Worm (Caenorhabditis elegans) whole organism, L3 larva: ENCODE results near the gene ncx-7.

Experiments
- ZK546.5 ChIP-seq: sonication (generic microtip); optimal IDR thresholded peaks from 2 replicates; lab custom pipeline; 2017; ENCODE audit warnings: missing biosample characterization, missing genetic modification characterization
- aly-2 ChIP-seq: fragments of 150-350 bp; optimal IDR thresholded peaks from 2 replicates; lab custom pipeline; 2014; ENCODE audit warnings: missing biosample characterization, missing genetic modification characterization
- ama-1 ChIP-seq: fragments of 150-350 bp; optimal IDR thresholded peaks from 2 replicates; lab custom pipeline; 2018
- ceh-28 ChIP-seq: fragments of 150-350 bp; optimal IDR thresholded peaks from 2 replicates; lab custom pipeline; 2014; ENCODE audit warnings: missing biosample characterization, missing genetic modification reagents, missing genetic modification characterization
- ceh-82 ChIP-seq: fragments of 150-350 bp; optimal IDR thresholded peaks from 2 replicates; lab custom pipeline; 2014; ENCODE audit warnings: missing biosample characterization, missing genetic modification characterization
- ceh-9 ChIP-seq: sonication (generic microtip); optimal IDR thresholded peaks from 2 replicates; lab custom pipeline; 2018; ENCODE audit warnings: missing biosample characterization, missing genetic modification characterization
- daf-12 ChIP-seq: fragments of 150-350 bp; optimal IDR thresholded peaks from 2 replicates; lab custom pipeline; 2014; ENCODE audit warnings: missing biosample characterization, missing genetic modification reagents, missing genetic modification characterization
- egl-27 ChIP-seq: sonication (generic microtip); optimal IDR thresholded peaks from 4 replicates; lab custom pipeline; 2017; ENCODE audit warnings: missing biosample characterization, missing genetic modification reagents, missing genetic modification characterization
- egl-5 ChIP-seq: fragments of 150-350 bp; optimal IDR thresholded peaks from 2 replicates; lab custom pipeline; 2017; ENCODE audit warnings: missing biosample characterization, missing genetic modification reagents, missing genetic modification characterization, inconsistent platforms
- elt-1 ChIP-seq: fragments of 150-350 bp; optimal IDR thresholded peaks from 2 replicates; lab custom pipeline; 2014; ENCODE audit warnings: missing biosample characterization, missing genetic modification characterization
- elt-2 ChIP-seq: sonication (generic microtip); optimal IDR thresholded peaks from 2 replicates; lab custom pipeline; 2016; ENCODE audit warnings: missing genetic modification reagents, mild to moderate bottlenecking, missing genetic modification characterization, missing compliant biosample characterization
- eor-1 ChIP-seq, 2 experiments: fragments of 150-350 bp; optimal IDR thresholded peaks; 2 replicates each; lab custom pipeline; 2014 to 2018; ENCODE audit warnings: missing biosample characterization in 2 of 2, missing genetic modification characterization in 2 of 2
- fkh-10 ChIP-seq: sonication (generic microtip); optimal IDR thresholded peaks from 2 replicates; lab custom pipeline; 2017; ENCODE audit warnings: missing biosample characterization, missing genetic modification reagents, missing genetic modification characterization
- fkh-2 ChIP-seq: fragments of 150-350 bp; optimal IDR thresholded peaks from 2 replicates; lab custom pipeline; 2014; ENCODE audit warnings: missing biosample characterization, missing genetic modification reagents, missing genetic modification characterization
- fos-1 ChIP-seq: fragments of 150-350 bp; optimal IDR thresholded peaks from 2 replicates; lab custom pipeline; 2014; ENCODE audit warnings: missing biosample characterization, missing genetic modification characterization
- hmg-11 ChIP-seq: sonication (generic microtip); optimal IDR thresholded peaks from 2 replicates; lab custom pipeline; 2016; ENCODE audit warnings: missing genetic modification characterization, missing compliant biosample characterization
- jun-1 ChIP-seq: fragments of 150-350 bp; optimal IDR thresholded peaks from 2 replicates; lab custom pipeline; 2014; ENCODE audit warnings: missing biosample characterization, missing genetic modification reagents, missing genetic modification characterization
- lin-15B ChIP-seq: fragments of 150-350 bp; optimal IDR thresholded peaks from 2 replicates; lab custom pipeline; 2014; ENCODE audit warnings: missing biosample characterization, missing genetic modification characterization
- lin-39 ChIP-seq: fragments of 150-350 bp; optimal IDR thresholded peaks from 2 replicates; lab custom pipeline; 2018; ENCODE audit warnings: missing biosample characterization, missing genetic modification reagents, missing genetic modification characterization
- lsy-12 ChIP-seq: sonication (generic microtip); optimal IDR thresholded peaks from 2 replicates; lab custom pipeline; 2016; ENCODE audit warnings: mild to moderate bottlenecking, missing genetic modification characterization, missing compliant biosample characterization
- mdl-1 ChIP-seq: fragments of 150-350 bp; optimal IDR thresholded peaks from 2 replicates; lab custom pipeline; 2014; ENCODE audit warnings: missing biosample characterization, missing genetic modification characterization
- nfya-1 ChIP-seq: sonication (generic microtip); optimal IDR thresholded peaks from 2 replicates; lab custom pipeline; 2017; ENCODE audit warnings: missing genetic modification characterization, mild to moderate bottlenecking, missing compliant biosample characterization, antibody characterized with exemption, moderate library complexity; ENCODE audit not compliant: insufficient read depth
- nhr-11 ChIP-seq: fragments of 150-350 bp; optimal IDR thresholded peaks from 2 replicates; lab custom pipeline; 2014; ENCODE audit warnings: missing biosample characterization, missing genetic modification characterization
- nhr-28 ChIP-seq: fragments of 150-350 bp; optimal IDR thresholded peaks from 2 replicates; lab custom pipeline; 2014; ENCODE audit warnings: missing biosample characterization, missing genetic modification characterization
- nhr-43 ChIP-seq: sonication (generic microtip); optimal IDR thresholded peaks from 2 replicates; lab custom pipeline; 2016; ENCODE audit warnings: mild to moderate bottlenecking, missing genetic modification characterization, missing compliant biosample characterization; ENCODE audit not compliant: poor library complexity, severe bottlenecking
- nhr-76 ChIP-seq: fragments of 150-350 bp; sonication (generic microtip); optimal IDR thresholded peaks from 5 replicates; lab custom pipeline; 2014; ENCODE audit warnings: missing biosample characterization, missing genetic modification characterization
- pha-4 ChIP-seq: fragments of 150-350 bp; optimal IDR thresholded peaks from 2 replicates; lab custom pipeline; 2014; ENCODE audit warnings: missing biosample characterization, missing genetic modification reagents, missing genetic modification characterization
- pqm-1 ChIP-seq: fragments of 150-350 bp; optimal IDR thresholded peaks from 2 replicates; lab custom pipeline; 2017; ENCODE audit warnings: missing biosample characterization, missing genetic modification characterization, inconsistent platforms
- skn-1 ChIP-seq: fragments of 150-350 bp; optimal IDR thresholded peaks from 2 replicates; lab custom pipeline; 2014; ENCODE audit warnings: missing biosample characterization, missing genetic modification characterization
- snpc-4 ChIP-seq: fragments of 150-350 bp; optimal IDR thresholded peaks from 2 replicates; lab custom pipeline; 2014; ENCODE audit warnings: missing biosample characterization, missing genetic modification characterization
- tbx-2 ChIP-seq: sonication (generic microtip); optimal IDR thresholded peaks from 2 replicates; lab custom pipeline; 2016; ENCODE audit warnings: mild to moderate bottlenecking, missing genetic modification characterization, missing compliant biosample characterization
- unc-39 ChIP-seq: sonication (generic microtip); optimal IDR thresholded peaks from 4 replicates; lab custom pipeline; 2017; ENCODE audit warnings: missing biosample characterization, missing genetic modification characterization
- unc-62 ChIP-seq: fragments of 150-350 bp; sonication (generic microtip); optimal IDR thresholded peaks from 4 replicates; lab custom pipeline; 2014; ENCODE audit warnings: missing biosample characterization, missing genetic modification reagents, missing genetic modification characterization
- zag-1 ChIP-seq: fragments of 150-350 bp; optimal IDR thresholded peaks from 2 replicates; lab custom pipeline; 2014; ENCODE audit warnings: missing biosample characterization, missing genetic modification characterization
- ztf-4 ChIP-seq: fragments of 150-350 bp; optimal IDR thresholded peaks from 2 replicates; lab custom pipeline; 2014; ENCODE audit warnings: missing biosample characterization, missing genetic modification characterization

Gene ncx-7

DNA sequence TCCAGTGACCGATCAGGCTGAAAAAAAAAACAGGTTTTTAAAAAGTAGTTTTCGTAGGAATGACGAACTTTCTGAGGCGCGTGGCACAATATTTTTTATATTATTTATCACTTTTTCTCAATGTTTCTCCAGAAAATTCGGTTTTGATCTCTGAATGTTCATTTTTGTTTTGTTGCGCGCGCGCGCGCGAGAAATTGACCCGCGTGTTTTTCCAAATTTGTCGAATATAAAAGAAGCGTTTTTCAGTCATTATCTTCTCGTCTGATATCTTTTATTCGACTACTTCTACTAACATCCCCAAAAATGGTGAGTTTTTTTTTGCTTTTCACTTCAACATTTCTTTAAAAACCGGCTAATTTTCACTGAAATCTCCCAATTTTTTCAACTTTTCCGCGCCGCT is 38.8 kb upstream of the ncx-7 start, which contains the start of gene rmd-1:
rmd-1 (plus strand) TSS at position 247 of the 400 bp plus-strand sequence.
- no peak for TF ChIP-seq unc-62 (GFP tag; lab: Kevin White, UChicago)

DNA sequence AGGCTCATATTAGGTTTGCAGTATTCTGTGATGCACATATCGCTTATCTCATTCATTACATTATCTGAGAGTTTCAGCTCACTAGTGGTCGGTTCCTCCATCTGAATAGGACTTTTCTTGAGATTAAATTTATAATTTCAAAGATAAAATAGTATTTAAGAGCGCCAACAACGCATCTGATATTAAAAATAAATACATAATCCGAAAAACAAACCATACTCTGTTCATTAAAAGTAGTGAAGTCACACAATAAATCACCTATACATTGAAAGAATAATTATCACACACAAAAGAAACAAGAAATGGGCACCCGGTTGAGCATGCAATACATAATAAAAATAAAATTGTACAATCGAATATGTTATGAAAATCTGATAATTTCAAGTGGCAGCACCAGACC is 37.3 kb upstream of the ncx-7 start, which contains the start of gene vps-53:
vps-53 (minus strand) TSS at position 101 of the 400 bp plus-strand sequence.
- no peak for TF ChIP-seq nhr-11 (tag; lab: Kevin White, UChicago)
- TF ChIP-seq skn-1 (tag; lab: Kevin White, UChicago), result no peak
- no peak for TF ChIP-seq lin-39 (tag; lab: Kevin White, UChicago)
- no peak for TF ChIP-seq elt-2 (tag; lab: Kevin White, UChicago)
- TF ChIP-seq ceh-28 (tag; lab: Kevin White, UChicago), result no peak
- no peak for TF ChIP-seq unc-39
- no peak for TF ChIP-seq fkh-2
- no peak for TF ChIP-seq ztf-4 (tag; lab: Kevin White, UChicago)
- TF ChIP-seq ceh-9 (tag; lab: Kevin White, UChicago), result no peak
- no peak for TF ChIP-seq egl-5
- no peak for TF ChIP-seq nhr-76 (tag; lab: Kevin White, UChicago)
- TF ChIP-seq hmg-11 (tag; lab: Kevin White, UChicago), result no peak
- no peak for TF ChIP-seq nhr-43 (tag; lab: Kevin White, UChicago)
- no peak for TF ChIP-seq ceh-82 (tag; lab: Kevin White, UChicago)
- no peak for TF ChIP-seq pqm-1 (tag; lab: Kevin White, UChicago)
- no peak for TF ChIP-seq aly-2 (tag; lab: Kevin White, UChicago)
- no peak for TF ChIP-seq eor-1 (tag; optimal IDR thresholded peaks at IDR 0.05; lab: Kevin White, UChicago)
- no peak for TF ChIP-seq egl-27 (tag; lab: Kevin White, UChicago)
- no peak for TF ChIP-seq fos-1 (tag; lab: Kevin White, UChicago)
- TF ChIP-seq snpc-4 (tag; lab: Kevin White, UChicago), result no peak

DNA sequence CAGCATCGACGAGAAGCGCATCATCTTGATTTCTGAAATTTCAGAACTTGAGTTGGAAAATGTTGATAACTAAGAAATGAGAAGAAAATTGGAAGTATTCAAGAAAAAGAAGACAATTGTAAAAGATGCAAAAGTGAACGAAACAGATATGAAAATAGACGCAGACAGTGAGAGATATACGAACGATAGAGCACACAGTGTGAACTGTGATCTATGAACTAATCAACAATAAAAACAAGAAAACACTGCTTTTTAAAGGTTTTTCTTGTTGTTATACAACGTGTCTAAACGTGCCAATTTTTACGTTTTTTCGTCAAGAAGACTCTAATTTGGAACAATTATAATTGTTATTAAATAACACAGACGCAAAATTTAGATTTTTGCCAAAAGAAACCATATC is 32.8 kb upstream of the ncx-7 start, which contains the start of gene ech-6:
ech-6 (minus strand) TSS at position 32 of the 400 bp plus-strand sequence.
- TF ChIP-seq lsy-12 (tag; lab: Kevin White, UChicago), result peak; percentile 4
- peak; percentile 35 for TF ChIP-seq pqm-1 (tag; lab: Kevin White, UChicago)
- TF ChIP-seq ceh-28 (tag; lab: Kevin White, UChicago), result no peak
- TF ChIP-seq pha-4 (tag; lab: Kevin White, UChicago), result peak; percentile 65
- peak; percentile 20 for TF ChIP-seq nfya-1 (tag; lab: Kevin White, UChicago)
- TF ChIP-seq elt-2 (tag; lab: Kevin White, UChicago), result peak; percentile 40
- no peak for TF ChIP-seq jun-1 (tag; lab: Kevin White, UChicago)
- peak; percentile 7 for TF ChIP-seq ama-1 (lab: Kevin White, UChicago)
- TF ChIP-seq nhr-43 (tag; lab: Kevin White, UChicago), result peak; percentile 70

DNA sequence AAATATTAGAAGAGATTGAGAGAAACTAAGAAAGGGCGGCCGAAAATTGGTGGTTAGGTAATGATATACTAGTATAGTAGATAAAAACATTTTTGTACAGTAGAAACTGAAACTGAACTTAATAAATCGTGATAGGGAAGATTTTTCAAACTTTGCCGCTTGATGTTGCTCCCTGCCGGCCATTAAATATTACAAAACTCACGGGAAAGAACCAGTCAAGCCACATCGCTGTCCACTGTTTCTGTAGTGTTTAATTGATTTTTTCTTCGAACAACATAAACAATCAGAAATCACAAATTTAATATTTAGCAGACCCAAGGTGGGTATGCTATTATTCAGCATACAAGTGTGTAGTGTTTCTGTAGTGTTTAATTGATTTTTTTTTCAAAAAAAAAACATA is 31.0 kb upstream of the ncx-7 start, which contains the start of gene T05G5.5:
T05G5.5 (minus strand) TSS at position 359 of the 400 bp plus-strand sequence.
- TF ChIP-seq eor-1 (tag; optimal IDR thresholded peaks at IDR 0.05; lab: Kevin White, UChicago), result no peak
- TF ChIP-seq ZK546.5 (tag; lab: Kevin White, UChicago), result no peak
- no peak for TF ChIP-seq lin-15B (tag; lab: Kevin White, UChicago)
- TF ChIP-seq unc-39, result no peak
- TF ChIP-seq nhr-76 (tag; lab: Kevin White, UChicago), result no peak
- TF ChIP-seq fkh-2, result no peak
- no peak for TF ChIP-seq aly-2 (tag; lab: Kevin White, UChicago)
- no peak for TF ChIP-seq pha-4 (tag; lab: Kevin White, UChicago)
- TF ChIP-seq ama-1 (lab: Kevin White, UChicago), result peak; percentile 59
- no peak for TF ChIP-seq snpc-4 (tag; lab: Kevin White, UChicago)
- TF ChIP-seq nhr-43 (tag; lab: Kevin White, UChicago), result peak; percentile 79
- no peak for TF ChIP-seq daf-12 (tag; lab: Kevin White, UChicago)
- TF ChIP-seq nhr-28 (tag; lab: Kevin White, UChicago), result no peak
- TF ChIP-seq lin-39 (tag; lab: Kevin White, UChicago), result no peak
- no peak for TF ChIP-seq elt-1 (tag; lab: Kevin White, UChicago)
- no peak for TF ChIP-seq zag-1 (tag; lab: Kevin White, UChicago)
- TF ChIP-seq hmg-11 (tag; lab: Kevin White, UChicago), result no peak
- TF ChIP-seq tbx-2, result no peak
- no peak for TF ChIP-seq egl-5
- TF ChIP-seq fkh-10 (GFP tag; lab: Kevin White, UChicago), result no peak
- no peak for TF ChIP-seq egl-27 (tag; lab: Kevin White, UChicago)
- no peak for TF ChIP-seq mdl-1
- TF ChIP-seq elt-2 (tag; lab: Kevin White, UChicago), result peak; percentile 5
